Worm (Caenorhabditis elegans) whole organism, L2 larva: ENCODE results near the gene H37A05.4.

Experiments used
- C34F6.9 ChIP-seq: fragments of 150-350 bp; optimal IDR thresholded peaks from 2 replicates; lab custom pipeline; 2014; ENCODE audit warnings: missing biosample characterization, missing genetic modification characterization
- F13H6.1 ChIP-seq: sonication (generic microtip); optimal IDR thresholded peaks from 2 replicates; lab custom pipeline; 2016; ENCODE audit warnings: missing genetic modification characterization, missing compliant biosample characterization
- R02D3.7 ChIP-seq: fragments of 150-350 bp; optimal IDR thresholded peaks from 2 replicates; lab custom pipeline; 2014; ENCODE audit warnings: missing biosample characterization, missing genetic modification characterization
- Y55F3AM.14 ChIP-seq: fragments of 200-800 bp; sonication (Bioruptor generic); optimal IDR thresholded peaks from 2 replicates; lab custom pipeline; 2018; ENCODE audit warnings: mild to moderate bottlenecking, missing genetic modification characterization, missing compliant biosample characterization
- ZK546.5 ChIP-seq: sonication (generic microtip); optimal IDR thresholded peaks from 2 replicates; lab custom pipeline; 2017; ENCODE audit warnings: missing biosample characterization, missing genetic modification characterization
- alr-1 ChIP-seq: fragments of 150-350 bp; optimal IDR thresholded peaks from 2 replicates; lab custom pipeline; 2014; ENCODE audit warnings: missing biosample characterization, missing genetic modification characterization
- aly-2 ChIP-seq: fragments of 150-350 bp; optimal IDR thresholded peaks from 2 replicates; lab custom pipeline; 2014; ENCODE audit warnings: missing biosample characterization, missing genetic modification characterization
- ama-1 ChIP-seq: fragments of 150-350 bp; optimal IDR thresholded peaks from 2 replicates; lab custom pipeline; 2018; ENCODE audit warnings: inconsistent platforms
- blmp-1 ChIP-seq: sonication (generic microtip); optimal IDR thresholded peaks from 2 replicates; lab custom pipeline; 2017; ENCODE audit warnings: missing genetic modification characterization, mild to moderate bottlenecking, missing compliant biosample characterization, antibody characterized with exemption, moderate library complexity; ENCODE audit not compliant: insufficient read depth
- ceh-16 ChIP-seq: fragments of 150-350 bp; optimal IDR thresholded peaks from 2 replicates; lab custom pipeline; 2014; ENCODE audit warnings: missing biosample characterization, missing genetic modification characterization
- ceh-82 ChIP-seq: fragments of 150-350 bp; optimal IDR thresholded peaks from 2 replicates; lab custom pipeline; 2014; ENCODE audit warnings: missing biosample characterization, missing genetic modification characterization
- crh-2 ChIP-seq: sonication (generic microtip); optimal IDR thresholded peaks from 2 replicates; lab custom pipeline; 2017; ENCODE audit warnings: missing biosample characterization, missing genetic modification characterization
- dmd-4 ChIP-seq: sonication (generic microtip); optimal IDR thresholded peaks from 2 replicates; lab custom pipeline; 2017; ENCODE audit warnings: missing biosample characterization, missing genetic modification characterization
- egl-27 ChIP-seq: sonication (generic microtip); optimal IDR thresholded peaks from 3 replicates; lab custom pipeline; 2017; ENCODE audit warnings: missing biosample characterization, missing genetic modification reagents, missing genetic modification characterization
- elt-1 ChIP-seq: fragments of 150-350 bp; optimal IDR thresholded peaks from 2 replicates; lab custom pipeline; 2014; ENCODE audit warnings: missing biosample characterization, missing genetic modification characterization
- elt-3 ChIP-seq: sonication (generic microtip); optimal IDR thresholded peaks from 2 replicates; lab custom pipeline; 2017; ENCODE audit warnings: missing biosample characterization, missing genetic modification characterization
- fos-1 ChIP-seq: fragments of 150-350 bp; optimal IDR thresholded peaks from 2 replicates; lab custom pipeline; 2014; ENCODE audit warnings: missing biosample characterization, missing genetic modification characterization
- gmeb-1 ChIP-seq: fragments of 150-350 bp; optimal IDR thresholded peaks from 2 replicates; lab custom pipeline; 2014; ENCODE audit warnings: missing biosample characterization, missing genetic modification characterization
- lin-11 ChIP-seq: fragments of 150-350 bp; sonication (generic microtip); optimal IDR thresholded peaks from 2 replicates; lab custom pipeline; 2014; ENCODE audit warnings: missing biosample characterization, missing genetic modification characterization, inconsistent platforms, mixed read lengths
- lin-13 ChIP-seq: fragments of 150-350 bp; optimal IDR thresholded peaks from 2 replicates; lab custom pipeline; 2014; ENCODE audit warnings: missing biosample characterization, missing genetic modification reagents, missing genetic modification characterization
- lin-39 ChIP-seq: fragments of 150-350 bp; optimal IDR thresholded peaks from 2 replicates; lab custom pipeline; 2014; ENCODE audit warnings: missing biosample characterization, missing genetic modification reagents, missing genetic modification characterization
- lsy-2 ChIP-seq, 2 experiments: fragments of 150-350 bp in 1 of 2; sonication (generic microtip) in 1 of 2; optimal IDR thresholded peaks; 2 replicates each; lab custom pipeline; 2014 to 2017; ENCODE audit warnings: missing biosample characterization in 2 of 2, missing genetic modification characterization in 2 of 2
- mab-5 ChIP-seq: fragments of 150-350 bp; optimal IDR thresholded peaks from 2 replicates; lab custom pipeline; 2014; ENCODE audit warnings: missing biosample characterization, missing genetic modification characterization
- mbf-1 ChIP-seq: sonication (generic microtip); optimal IDR thresholded peaks from 2 replicates; lab custom pipeline; 2017; ENCODE audit warnings: missing biosample characterization, missing genetic modification characterization
- mdl-1 ChIP-seq, 2 experiments: fragments of 150-350 bp in 1 of 2; sonication (generic microtip) in 1 of 2; optimal IDR thresholded peaks; 2 replicates each; lab custom pipeline; 2017; ENCODE audit warnings: missing biosample characterization in 2 of 2, missing genetic modification characterization in 2 of 2
- nhr-10 ChIP-seq: sonication (generic microtip); optimal IDR thresholded peaks from 2 replicates; lab custom pipeline; 2017; ENCODE audit warnings: missing biosample characterization, missing genetic modification characterization
- nhr-11 ChIP-seq: fragments of 150-350 bp; optimal IDR thresholded peaks from 2 replicates; lab custom pipeline; 2014; ENCODE audit warnings: missing biosample characterization, missing genetic modification characterization
- nhr-12 ChIP-seq: fragments of 150-350 bp; optimal IDR thresholded peaks from 2 replicates; lab custom pipeline; 2014; ENCODE audit warnings: missing biosample characterization, missing genetic modification characterization
- nhr-129 ChIP-seq: fragments of 150-350 bp; optimal IDR thresholded peaks from 2 replicates; lab custom pipeline; 2014; ENCODE audit warnings: missing biosample characterization, missing genetic modification characterization
- nhr-21 ChIP-seq: fragments of 150-350 bp; optimal IDR thresholded peaks from 2 replicates; lab custom pipeline; 2014; ENCODE audit warnings: missing biosample characterization, missing genetic modification characterization
- nhr-23 ChIP-seq: fragments of 150-350 bp; optimal IDR thresholded peaks from 2 replicates; lab custom pipeline; 2014; ENCODE audit warnings: missing biosample characterization, missing genetic modification reagents, missing genetic modification characterization
- nhr-237 ChIP-seq: fragments of 150-350 bp; optimal IDR thresholded peaks from 2 replicates; lab custom pipeline; 2014; ENCODE audit warnings: missing biosample characterization, missing genetic modification characterization
- nhr-25 ChIP-seq: fragments of 150-350 bp; sonication (generic microtip); optimal IDR thresholded peaks from 3 replicates; lab custom pipeline; 2014; ENCODE audit warnings: missing biosample characterization, missing genetic modification characterization
- nhr-6 ChIP-seq: fragments of 150-350 bp; optimal IDR thresholded peaks from 2 replicates; lab custom pipeline; 2014; ENCODE audit warnings: missing biosample characterization, missing genetic modification characterization
- nhr-77 ChIP-seq: fragments of 150-350 bp; optimal IDR thresholded peaks from 2 replicates; lab custom pipeline; 2014; ENCODE audit warnings: missing biosample characterization, missing genetic modification characterization
- peb-1 ChIP-seq: fragments of 150-350 bp; optimal IDR thresholded peaks from 2 replicates; lab custom pipeline; 2014; ENCODE audit warnings: missing biosample characterization, missing genetic modification characterization
- sem-4 ChIP-seq: fragments of 150-350 bp; optimal IDR thresholded peaks from 2 replicates; lab custom pipeline; 2014; ENCODE audit warnings: missing biosample characterization, missing genetic modification reagents, missing genetic modification characterization
- skn-1 ChIP-seq: sonication (generic microtip); optimal IDR thresholded peaks from 2 replicates; lab custom pipeline; 2017; ENCODE audit warnings: missing biosample characterization, missing genetic modification characterization
- sma-3 ChIP-seq: sonication (generic microtip); optimal IDR thresholded peaks from 2 replicates; lab custom pipeline; 2016; ENCODE audit warnings: missing genetic modification reagents, missing genetic modification characterization, missing compliant biosample characterization
- sma-9 ChIP-seq, 2 experiments: fragments of 150-350 bp in 1 of 2; sonication (generic microtip) in 1 of 2; optimal IDR thresholded peaks; 2 replicates each; lab custom pipeline; 2014 to 2016; ENCODE audit warnings: missing genetic modification characterization in 2 of 2, mild to moderate bottlenecking in 1 of 2, missing biosample characterization in 1 of 2, missing compliant biosample characterization in 1 of 2, missing genetic modification reagents in 1 of 2, moderate library complexity in 1 of 2
- snpc-4 ChIP-seq: fragments of 150-350 bp; optimal IDR thresholded peaks from 2 replicates; lab custom pipeline; 2014; ENCODE audit warnings: missing biosample characterization, missing genetic modification characterization
- unc-39 ChIP-seq: fragments of 150-350 bp; optimal IDR thresholded peaks from 2 replicates; lab custom pipeline; 2014; ENCODE audit warnings: missing biosample characterization, missing genetic modification characterization
- unc-55 ChIP-seq: fragments of 150-350 bp; sonication (generic microtip); optimal IDR thresholded peaks from 3 replicates; lab custom pipeline; 2014; ENCODE audit warnings: missing biosample characterization, missing genetic modification reagents, missing genetic modification characterization
- unc-62 ChIP-seq: fragments of 150-350 bp; optimal IDR thresholded peaks from 2 replicates; lab custom pipeline; 2014; ENCODE audit warnings: missing biosample characterization, missing genetic modification reagents, missing genetic modification characterization
- zag-1 ChIP-seq: fragments of 150-350 bp; optimal IDR thresholded peaks from 2 replicates; lab custom pipeline; 2014; ENCODE audit warnings: missing biosample characterization, missing genetic modification characterization
- ztf-1 ChIP-seq: fragments of 200-800 bp; sonication (Bioruptor generic); conservative IDR thresholded peaks from 2 replicates; pipeline ENCODE4 v1.3.6; 2022; ENCODE audit warnings: missing genetic modification characterization, missing compliant biosample characterization
- ztf-11 ChIP-seq: sonication (generic microtip); optimal IDR thresholded peaks from 2 replicates; lab custom pipeline; 2017; ENCODE audit warnings: missing biosample characterization, missing genetic modification characterization
- ztf-4 ChIP-seq: fragments of 150-350 bp; optimal IDR thresholded peaks from 2 replicates; lab custom pipeline; 2014; ENCODE audit warnings: missing biosample characterization, missing genetic modification characterization

The H37A05.4 gene

ce11 chrV:13654394-13654792 lies 4.8 kb upstream of the H37A05.4 start:
- peak; percentile 18 for TF ChIP-seq unc-55
- TF ChIP-seq nhr-129 = no peak
- TF ChIP-seq, all 48 proteins: peak for 1

- no peak for TF ChIP-seq nhr-12 (tag; lab: Kevin White, UChicago)
- TF ChIP-seq mab-5 (tag; lab: Kevin White, UChicago) = no peak
- no peak for TF ChIP-seq egl-27 (tag; lab: Kevin White, UChicago)
- TF ChIP-seq zag-1 (tag; lab: Kevin White, UChicago) = no peak
- no peak for TF ChIP-seq elt-1 (tag; lab: Kevin White, UChicago)
- TF ChIP-seq nhr-21 (tag; lab: Kevin White, UChicago) = peak; percentile 52
- TF ChIP-seq ceh-82 = no peak
- TF ChIP-seq ceh-16 (tag; lab: Kevin White, UChicago) = no peak
- no peak for TF ChIP-seq mbf-1 (tag; lab: Kevin White, UChicago)
- TF ChIP-seq sma-9 (GFP tag; optimal IDR thresholded peaks at IDR 0.05; lab: Kevin White, UChicago) = peak; percentile 63
- TF ChIP-seq sma-9 (tag; optimal IDR thresholded peaks at IDR 0.05; lab: Kevin White, UChicago) = no peak
- TF ChIP-seq unc-62 (GFP tag; lab: Kevin White, UChicago) = no peak
- no peak for TF ChIP-seq lin-39
- TF ChIP-seq crh-2 = no peak
- no peak for TF ChIP-seq nhr-77
- TF ChIP-seq nhr-11 (tag; lab: Kevin White, UChicago) = no peak
- TF ChIP-seq Y55F3AM.14 = no peak
- TF ChIP-seq R02D3.7 (tag; lab: Kevin White, UChicago) = no peak
- peak; percentile 39 for TF ChIP-seq ama-1 (lab: Kevin White, UChicago)
- no peak for TF ChIP-seq unc-55
- TF ChIP-seq C34F6.9 (tag; lab: Kevin White, UChicago) = no peak
- TF ChIP-seq peb-1 (tag; lab: Kevin White, UChicago) = no peak
- no peak for TF ChIP-seq nhr-6
- no peak for TF ChIP-seq mdl-1 (tag; optimal IDR thresholded peaks at IDR 0.05; lab: Kevin White, UChicago)
- TF ChIP-seq aly-2 (tag; lab: Kevin White, UChicago) = no peak
- no peak for TF ChIP-seq unc-39 (tag; lab: Kevin White, UChicago)
- TF ChIP-seq sem-4 (tag; lab: Kevin White, UChicago) = no peak
- no peak for TF ChIP-seq ztf-4 (tag; lab: Kevin White, UChicago)
- no peak for TF ChIP-seq alr-1
- no peak for TF ChIP-seq nhr-129
- no peak for TF ChIP-seq lsy-2 (tag; optimal IDR thresholded peaks at IDR 0.05; lab: Kevin White, UChicago)
- TF ChIP-seq nhr-10 (tag; lab: Kevin White, UChicago) = no peak
- TF ChIP-seq skn-1 = no peak
- no peak for TF ChIP-seq lin-13
- TF ChIP-seq sma-3 (GFP tag; lab: Kevin White, UChicago) = peak; percentile 45
- TF ChIP-seq gmeb-1 (tag; lab: Kevin White, UChicago) = no peak
- TF ChIP-seq nhr-23 (tag; lab: Kevin White, UChicago) = no peak
- TF ChIP-seq ztf-11 = no peak
- TF ChIP-seq fos-1 (tag; lab: Kevin White, UChicago) = peak; percentile 63
- TF ChIP-seq dmd-4 = no peak
- peak; percentile 39 for TF ChIP-seq blmp-1 (tag; lab: Kevin White, UChicago)
- TF ChIP-seq nhr-237 (tag; lab: Kevin White, UChicago) = no peak
- no peak for TF ChIP-seq elt-3 (tag; lab: Kevin White, UChicago)
- peak; percentile 9 for TF ChIP-seq F13H6.1 (tag; lab: Kevin White, UChicago)
- TF ChIP-seq ztf-1 (GFP tag; lab: Robert Waterston, UW) = no peak
- no peak for TF ChIP-seq snpc-4 (tag; lab: Kevin White, UChicago)
- no peak for TF ChIP-seq nhr-25 (tag; lab: Kevin White, UChicago)
- TF ChIP-seq ZK546.5 (tag; lab: Kevin White, UChicago) = no peak
- no peak for TF ChIP-seq lin-11 (tag; lab: Kevin White, UChicago)
Observed at ce11 chrV:13653713-13654393, 4.3 kb upstream of the H37A05.4 start, which contains the start of gene lpin-1. Gene lpin-1, minus strand, starts transcription at chrV:13654129.
